Worm (Caenorhabditis elegans): ENCODE data around the gene pes-10.

ce11 chrII:12824463-12824862 is 23.2 kb downstream of the pes-10 start:
- TF ChIP-seq mep-1 (tag; optimal IDR thresholded peaks at IDR 0.05) (no peak), nhr-237 (tag; optimal IDR thresholded peaks at IDR 0.05) (no peak), snpc-4 (tag; optimal IDR thresholded peaks at IDR 0.05) (no peak), ham-2 (GFP tag; optimal IDR thresholded peaks at IDR 0.05) (peak; percentile 57), nhr-76 (tag; optimal IDR thresholded peaks at IDR 0.05) (no peak), nhr-28 (tag; optimal IDR thresholded peaks at IDR 0.05) (no peak)

Measured in whole organism, mixed stage, embryonic.